Fruit fly (Drosophila melanogaster) whole organism, embryonic: ENCODE measurements around the gene CG6933.

Experiments used
- CG10147 ChIP-seq: fragments of 200-800 bp; sonication (Bioruptor generic); optimal IDR thresholded peaks from 2 replicates; lab custom pipeline; 2019; ENCODE audit warnings: missing biosample characterization, mild to moderate bottlenecking, missing genetic modification characterization, moderate library complexity
- CG13287 ChIP-seq: fragments of 200-800 bp; sonication (Bioruptor generic); IDR thresholded peaks from 2 replicates; pipeline ENCODE4 v1.3.6; 2022; ENCODE audit warnings: missing biosample characterization, missing genetic modification characterization; ENCODE audit not compliant: partially characterized antibody
- E2f1 ChIP-seq: fragments of 200-800 bp; sonication (Bioruptor generic); IDR thresholded peaks from 2 replicates; pipeline ENCODE4 v1.3.6; 2022; ENCODE audit warnings: missing biosample characterization, missing genetic modification characterization
- Elba2 ChIP-seq: fragments of 200-800 bp; sonication (Bioruptor generic); optimal IDR thresholded peaks from 3 replicates; lab custom pipeline; 2016; ENCODE audit warnings: missing biosample characterization, missing genetic modification characterization
- Ets97D ChIP-seq: fragments of 200-800 bp; sonication (Bioruptor generic); optimal IDR thresholded peaks from 3 replicates; lab custom pipeline; 2016; ENCODE audit warnings: missing biosample characterization, missing genetic modification characterization
- Sox102F ChIP-seq: fragments of 200-800 bp; sonication (Bioruptor generic); optimal IDR thresholded peaks from 2 replicates; lab custom pipeline; 2018; ENCODE audit warnings: missing biosample characterization, mild to moderate bottlenecking, missing genetic modification characterization, moderate library complexity
- YL-1 ChIP-seq: fragments of 200-800 bp; sonication (Bioruptor generic); optimal IDR thresholded peaks from 3 replicates; lab custom pipeline; 2017; ENCODE audit warnings: missing biosample characterization, mild to moderate bottlenecking, missing genetic modification characterization
- ac ChIP-seq: fragments of 200-800 bp; sonication (Bioruptor generic); optimal IDR thresholded peaks from 3 replicates; lab custom pipeline; 2017; ENCODE audit warnings: missing biosample characterization, mild to moderate bottlenecking, missing genetic modification characterization
- emc ChIP-seq: fragments of 200-800 bp; sonication (Bioruptor generic); optimal IDR thresholded peaks from 2 replicates; lab custom pipeline; 2016; ENCODE audit warnings: missing biosample characterization, missing genetic modification characterization
- fd3F ChIP-seq: fragments of 200-800 bp; sonication (Bioruptor generic); optimal IDR thresholded peaks from 2 replicates; lab custom pipeline; 2018; ENCODE audit warnings: missing biosample characterization, mild to moderate bottlenecking, missing genetic modification characterization, moderate library complexity
- pan ChIP-seq, 4 experiments: fragments of >200 bp in 3 of 4; fragments of 200-800 bp in 1 of 4; sonication (Bioruptor generic) in 1 of 4; optimal IDR thresholded peaks in 3 of 4; IDR thresholded peaks in 1 of 4; 2 replicates each; pipeline versions ENCODE4 v1.3.6 to Lab custom; 2017 to 2022; ENCODE audit warnings: missing biosample characterization in 2 of 4, missing genetic modification characterization in 2 of 4, mixed read lengths in 1 of 4
- psq ChIP-seq: fragments of 200-800 bp; sonication (Bioruptor generic); optimal IDR thresholded peaks from 2 replicates; lab custom pipeline; 2017; ENCODE audit warnings: missing biosample characterization, missing genetic modification characterization
- sqz ChIP-seq: fragments of 200-800 bp; sonication (Bioruptor generic); optimal IDR thresholded peaks from 3 replicates; lab custom pipeline; 2018; ENCODE audit warnings: missing biosample characterization, mild to moderate bottlenecking, missing genetic modification characterization

DNA sequence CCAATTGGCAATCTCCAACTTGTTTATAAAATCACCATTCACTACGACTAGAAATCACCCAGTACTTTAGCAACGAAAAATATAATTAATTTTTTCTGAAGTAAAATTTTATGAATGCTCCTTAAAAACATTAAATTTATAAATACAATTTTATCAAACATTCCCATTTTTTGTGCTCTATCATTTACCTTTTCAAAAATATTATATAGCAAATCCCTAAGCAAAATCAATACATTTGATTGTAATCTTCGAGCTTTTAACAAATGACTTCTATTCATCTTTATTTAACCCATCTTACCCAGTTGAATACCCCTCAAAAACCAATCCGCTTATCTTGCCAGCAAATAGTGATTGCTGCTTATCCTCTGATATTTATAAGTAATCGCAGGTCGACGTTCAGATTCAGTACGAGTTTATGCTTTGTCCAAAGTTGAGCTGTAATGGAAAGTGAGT is 1.2 kb upstream of the CG6933 start, which contains the start of gene CG17145:
- no peak for TF ChIP-seq CG10147 (GFP tag; lab: Kevin White, UChicago)
- no peak for TF ChIP-seq emc (GFP tag; lab: Kevin White, UChicago)
- no peak for TF ChIP-seq Elba2 (GFP tag; lab: Kevin White, UChicago)
- TF ChIP-seq fd3F = peak; percentile 7
- no peak for TF ChIP-seq E2f1
- TF ChIP-seq sqz = no peak
- no peak for TF ChIP-seq Sox102F
- no peak for TF ChIP-seq psq (GFP tag; lab: Kevin White, UChicago)
- no peak for TF ChIP-seq pan (optimal IDR thresholded peaks at IDR 0.05; lab: Kevin White, UChicago)
- TF ChIP-seq pan (GFP tag; optimal IDR thresholded peaks at IDR 0.05 in 1 of 2, IDR thresholded peaks at IDR 0.05 in 1 of 2) = no peak
- TF ChIP-seq CG13287 = no peak
- no peak for TF ChIP-seq Ets97D (GFP tag; lab: Kevin White, UChicago)
- no peak for TF ChIP-seq ac (GFP tag; lab: Kevin White, UChicago)
- TF ChIP-seq YL-1 (GFP tag; lab: Kevin White, UChicago) = no peak
